Fruit fly (Drosophila melanogaster) whole organism, embryonic: ENCODE results near the gene CG13408.

Experiments
- Adf1 ChIP-seq: fragments of 200-800 bp; sonication (Bioruptor generic); IDR thresholded peaks from 2 replicates; pipeline ENCODE4 v1.3.6; 2022; ENCODE audit warnings: missing biosample characterization, missing genetic modification characterization
- Atf3 ChIP-seq: fragments of 200-800 bp; sonication (Bioruptor generic); optimal IDR thresholded peaks from 3 replicates; lab custom pipeline; 2016; ENCODE audit warnings: missing biosample characterization, missing genetic modification characterization
- Atf6 ChIP-seq: fragments of 200-800 bp; sonication (Bioruptor generic); IDR thresholded peaks from 2 replicates; pipeline ENCODE4 v1.3.6; 2022; ENCODE audit warnings: missing biosample characterization, missing genetic modification characterization
- Bgb ChIP-seq: fragments of 200-800 bp; sonication (Bioruptor generic); IDR thresholded peaks from 2 replicates; pipeline ENCODE4 v1.3.6; 2022; ENCODE audit warnings: missing biosample characterization, missing genetic modification characterization; ENCODE audit not compliant: partially characterized antibody
- BtbVII ChIP-seq: fragments of 200-800 bp; sonication (Bioruptor generic); optimal IDR thresholded peaks from 3 replicates; lab custom pipeline; 2017; ENCODE audit warnings: missing biosample characterization, mild to moderate bottlenecking, missing genetic modification characterization
- CG10147 ChIP-seq: fragments of 200-800 bp; sonication (Bioruptor generic); optimal IDR thresholded peaks from 2 replicates; lab custom pipeline; 2019; ENCODE audit warnings: missing biosample characterization, mild to moderate bottlenecking, missing genetic modification characterization, moderate library complexity
- CG1024 ChIP-seq: fragments of 200-800 bp; sonication (Bioruptor generic); IDR thresholded peaks from 2 replicates; pipeline ENCODE4 v1.3.6; 2022; ENCODE audit warnings: missing biosample characterization, missing genetic modification characterization
- CG11504 ChIP-seq: fragments of 200-800 bp; sonication (Bioruptor generic); optimal IDR thresholded peaks from 3 replicates; lab custom pipeline; 2019; ENCODE audit warnings: missing biosample characterization, mild to moderate bottlenecking, missing genetic modification characterization, moderate library complexity
- CG13123 ChIP-seq: fragments of 200-800 bp; sonication (Bioruptor generic); optimal IDR thresholded peaks from 2 replicates; lab custom pipeline; 2016; ENCODE audit warnings: missing biosample characterization, missing genetic modification characterization
- CG15514 ChIP-seq: fragments of 200-800 bp; sonication (Bioruptor generic); optimal IDR thresholded peaks from 3 replicates; lab custom pipeline; 2017; ENCODE audit warnings: missing biosample characterization, missing genetic modification characterization, mild to moderate bottlenecking, moderate library complexity, missing genetic modification reagents
- CG17612 ChIP-seq: fragments of 200-800 bp; sonication (Bioruptor generic); IDR thresholded peaks from 2 replicates; pipeline ENCODE4 v1.3.6; 2022; ENCODE audit warnings: missing biosample characterization, missing genetic modification characterization
- CG18011 ChIP-seq: fragments of 200-800 bp; sonication (Bioruptor generic); optimal IDR thresholded peaks from 2 replicates; lab custom pipeline; 2017; ENCODE audit warnings: missing biosample characterization, missing genetic modification characterization, mild to moderate bottlenecking, moderate library complexity, missing genotype
- CG18599 ChIP-seq: fragments of 200-800 bp; sonication (Bioruptor generic); optimal IDR thresholded peaks from 3 replicates; lab custom pipeline; 2017; ENCODE audit warnings: missing biosample characterization, missing genetic modification characterization, mild to moderate bottlenecking, moderate library complexity, missing genetic modification reagents
- CG18764 ChIP-seq: fragments of 200-800 bp; sonication (Bioruptor generic); optimal IDR thresholded peaks from 3 replicates; lab custom pipeline; 2016; ENCODE audit warnings: missing biosample characterization, missing genetic modification characterization
- CG2120 ChIP-seq: fragments of 200-800 bp; sonication (Bioruptor generic); optimal IDR thresholded peaks from 3 replicates; lab custom pipeline; 2016; ENCODE audit warnings: missing biosample characterization, missing genetic modification characterization
- CG2199 ChIP-seq: fragments of 200-800 bp; sonication (Bioruptor generic); IDR thresholded peaks from 3 replicates; pipeline ENCODE4 v1.3.6; 2022; ENCODE audit warnings: missing biosample characterization, missing genetic modification characterization
- CG2202 ChIP-seq: fragments of 200-800 bp; sonication (Bioruptor generic); optimal IDR thresholded peaks from 2 replicates; lab custom pipeline; 2018; ENCODE audit warnings: missing biosample characterization, mild to moderate bottlenecking, missing genetic modification characterization
- CG2678 ChIP-seq: fragments of 200-800 bp; sonication (Bioruptor generic); optimal IDR thresholded peaks from 3 replicates; lab custom pipeline; 2019; ENCODE audit warnings: missing biosample characterization, mild to moderate bottlenecking, missing genetic modification characterization, moderate library complexity
- CG31441 ChIP-seq: fragments of 200-800 bp; sonication (Bioruptor generic); IDR thresholded peaks from 2 replicates; pipeline ENCODE4 v1.3.6; 2022; ENCODE audit warnings: missing biosample characterization, missing genetic modification characterization
- CG3281 ChIP-seq: fragments of 200-800 bp; sonication (Bioruptor generic); optimal IDR thresholded peaks from 3 replicates; lab custom pipeline; 2017; ENCODE audit warnings: missing biosample characterization, mild to moderate bottlenecking, missing genetic modification characterization
- CG33213 ChIP-seq: fragments of 200-800 bp; sonication (Bioruptor generic); optimal IDR thresholded peaks from 3 replicates; lab custom pipeline; 2016; ENCODE audit warnings: missing biosample characterization, missing genetic modification characterization
- CG4730 ChIP-seq: fragments of 200-800 bp; sonication (Bioruptor generic); IDR thresholded peaks from 2 replicates; pipeline ENCODE4 v1.3.6; 2022; ENCODE audit warnings: missing biosample characterization, missing genetic modification characterization
- CG4854 ChIP-seq: fragments of 200-800 bp; sonication (Bioruptor generic); optimal IDR thresholded peaks from 2 replicates; lab custom pipeline; 2016; ENCODE audit warnings: missing biosample characterization, missing genetic modification characterization, inconsistent platforms
- CG6683 ChIP-seq: fragments of 200-800 bp; sonication (Bioruptor generic); optimal IDR thresholded peaks from 2 replicates; lab custom pipeline; 2017; ENCODE audit warnings: missing biosample characterization, mild to moderate bottlenecking, missing genetic modification characterization, missing genetic modification reagents
- CG7839 ChIP-seq: fragments of 200-800 bp; sonication (Bioruptor generic); optimal IDR thresholded peaks from 3 replicates; lab custom pipeline; 2018; ENCODE audit warnings: missing biosample characterization, mild to moderate bottlenecking, missing genetic modification characterization, moderate library complexity
- Fer1 ChIP-seq: fragments of 200-800 bp; sonication (Bioruptor generic); optimal IDR thresholded peaks from 2 replicates; lab custom pipeline; 2017; ENCODE audit warnings: missing biosample characterization, mild to moderate bottlenecking, missing genetic modification characterization
- Hmr ChIP-seq: fragments of 200-800 bp; sonication (Bioruptor generic); optimal IDR thresholded peaks from 3 replicates; lab custom pipeline; 2017; ENCODE audit warnings: mild to moderate bottlenecking, missing biosample characterization, missing genetic modification reagents, missing genetic modification characterization
- Meics ChIP-seq: fragments of 200-800 bp; sonication (Bioruptor generic); optimal IDR thresholded peaks from 2 replicates; lab custom pipeline; 2017; ENCODE audit warnings: missing biosample characterization, mild to moderate bottlenecking, missing genetic modification characterization
- Nf-YB ChIP-seq: fragments of 200-800 bp; sonication (Bioruptor generic); optimal IDR thresholded peaks from 3 replicates; lab custom pipeline; 2019; ENCODE audit warnings: missing biosample characterization, mild to moderate bottlenecking, missing genetic modification characterization, moderate library complexity
- NfI ChIP-seq: fragments of 200-800 bp; sonication (Bioruptor generic); optimal IDR thresholded peaks from 3 replicates; lab custom pipeline; 2018; ENCODE audit warnings: missing biosample characterization, mild to moderate bottlenecking, missing genetic modification characterization, moderate library complexity
- PHDP ChIP-seq: fragments of 200-800 bp; sonication (Bioruptor generic); optimal IDR thresholded peaks from 3 replicates; lab custom pipeline; 2018; ENCODE audit warnings: missing biosample characterization, mild to moderate bottlenecking, missing genetic modification characterization, moderate library complexity
- Side ChIP-seq: fragments of 200-800 bp; sonication (Bioruptor generic); optimal IDR thresholded peaks from 2 replicates; lab custom pipeline; 2016; ENCODE audit warnings: missing biosample characterization, missing genetic modification characterization
- Spps ChIP-seq: fragments of 200-800 bp; sonication (Bioruptor generic); optimal IDR thresholded peaks from 2 replicates; lab custom pipeline; 2018; ENCODE audit warnings: missing biosample characterization, mild to moderate bottlenecking, missing genetic modification characterization
- Xrp1 ChIP-seq: fragments of 200-800 bp; sonication (Bioruptor generic); IDR thresholded peaks from 2 replicates; pipeline ENCODE4 v1.3.6; 2022; ENCODE audit warnings: missing biosample characterization, missing genetic modification characterization
- ase ChIP-seq: fragments of 200-800 bp; sonication (Bioruptor generic); IDR thresholded peaks from 3 replicates; pipeline ENCODE4 v1.3.6; 2022; ENCODE audit warnings: missing biosample characterization, missing genetic modification characterization
- caup ChIP-seq: fragments of 200-800 bp; sonication (Bioruptor generic); optimal IDR thresholded peaks from 3 replicates; lab custom pipeline; 2017; ENCODE audit warnings: missing biosample characterization, mild to moderate bottlenecking, missing genetic modification characterization, moderate library complexity; ENCODE audit not compliant: severe bottlenecking
- chm ChIP-seq: fragments of 200-800 bp; sonication (Bioruptor generic); IDR thresholded peaks from 2 replicates; pipeline ENCODE4 v1.3.6; 2022; ENCODE audit warnings: missing biosample characterization, missing genetic modification characterization
- da ChIP-seq: fragments of 200-800 bp; sonication (Bioruptor generic); optimal IDR thresholded peaks from 2 replicates; lab custom pipeline; 2016; ENCODE audit warnings: missing biosample characterization, missing genetic modification characterization
- dm ChIP-seq: fragments of 200-800 bp; sonication (Bioruptor generic); optimal IDR thresholded peaks from 3 replicates; lab custom pipeline; 2016; ENCODE audit warnings: missing biosample characterization, missing genetic modification characterization
- exex ChIP-seq: fragments of 200-800 bp; sonication (Bioruptor generic); optimal IDR thresholded peaks from 4 replicates; lab custom pipeline; 2018; ENCODE audit warnings: missing biosample characterization, mild to moderate bottlenecking, missing genetic modification characterization, moderate library complexity
- fd96Cb ChIP-seq: fragments of 200-800 bp; sonication (Bioruptor generic); optimal IDR thresholded peaks from 2 replicates; lab custom pipeline; 2018; ENCODE audit warnings: missing biosample characterization, mild to moderate bottlenecking, missing genetic modification characterization, moderate library complexity
- hbn ChIP-seq: fragments of 200-800 bp; sonication (Bioruptor generic); IDR thresholded peaks from 2 replicates; pipeline ENCODE4 v1.3.6; 2022; ENCODE audit warnings: missing biosample characterization, missing genetic modification characterization; ENCODE audit not compliant: partially characterized antibody
- her ChIP-seq: fragments of 200-800 bp; sonication (Bioruptor generic); optimal IDR thresholded peaks from 2 replicates; lab custom pipeline; 2016; ENCODE audit warnings: missing biosample characterization, missing genetic modification characterization
- hth ChIP-seq: fragments of >200 bp; optimal IDR thresholded peaks from 2 replicates; lab custom pipeline; 2017; ENCODE audit warnings: inconsistent platforms
- lab ChIP-seq: fragments of 200-800 bp; sonication (Bioruptor generic); optimal IDR thresholded peaks from 3 replicates; lab custom pipeline; 2017; ENCODE audit warnings: missing biosample characterization, missing genetic modification characterization, mild to moderate bottlenecking, moderate library complexity, missing genetic modification reagents
- oc ChIP-seq: fragments of 200-800 bp; sonication (Bioruptor generic); optimal IDR thresholded peaks from 2 replicates; lab custom pipeline; 2018; ENCODE audit warnings: missing biosample characterization, mild to moderate bottlenecking, missing genetic modification characterization, moderate library complexity
- stwl ChIP-seq: fragments of 200-800 bp; sonication (Bioruptor generic); optimal IDR thresholded peaks from 3 replicates; lab custom pipeline; 2018; ENCODE audit warnings: missing biosample characterization, mild to moderate bottlenecking, missing genetic modification characterization, moderate library complexity
- vnd ChIP-seq: fragments of 200-800 bp; sonication (Bioruptor generic); IDR thresholded peaks from 3 replicates; pipeline ENCODE4 v1.3.6; 2022; ENCODE audit warnings: missing biosample characterization, missing genetic modification characterization; ENCODE audit not compliant: partially characterized antibody
- wdn ChIP-seq: fragments of 200-800 bp; sonication (Bioruptor generic); IDR thresholded peaks from 2 replicates; pipeline ENCODE4 v1.3.6; 2022; ENCODE audit warnings: missing biosample characterization, missing genetic modification characterization

CG13408 gene

dm6 chr3R:22053740-22054139, 26.4 kb upstream of the CG13408 start (continued):
- TF ChIP-seq Nf-YB (peak; percentile 93), da (no peak)

- TF ChIP-seq CG18011 (GFP tag; lab: Kevin White, UChicago) (no peak), CG3281 (GFP tag; lab: Kevin White, UChicago) (peak; percentile 56), exex (tag; lab: Kevin White, UChicago) (no peak), CG1024 (GFP tag; lab: Robert Waterston, UW) (no peak), CG2678 (tag; lab: Kevin White, UChicago) (peak; percentile 25), oc (tag; lab: Kevin White, UChicago) (no peak), Atf3 (no peak), CG2120 (GFP tag; lab: Kevin White, UChicago) (peak; percentile 20), CG13123 (GFP tag; lab: Kevin White, UChicago) (no peak), CG18764 (GFP tag; lab: Kevin White, UChicago) (no peak), dm (GFP tag; lab: Kevin White, UChicago) (no peak), CG18599 (GFP tag; lab: Kevin White, UChicago) (peak; percentile 24), lab (GFP tag; lab: Kevin White, UChicago) (peak; percentile 42), CG6683 (GFP tag; lab: Kevin White, UChicago) (no peak), Meics (peak; percentile 46), Hmr (GFP tag; lab: Kevin White, UChicago) (peak; percentile 25), wdn (GFP tag; lab: Robert Waterston, UW) (no peak), CG7839 (tag; lab: Kevin White, UChicago) (no peak), NfI (GFP tag; lab: Kevin White, UChicago) (no peak), caup (peak; percentile 68), Bgb (GFP tag; lab: Robert Waterston, UW) (no peak), BtbVII (GFP tag; lab: Kevin White, UChicago) (peak; percentile 54), vnd (no peak), Fer1 (peak; percentile 39), PHDP (peak; percentile 21), CG10147 (GFP tag; lab: Kevin White, UChicago) (peak; percentile 4), CG11504 (tag; lab: Kevin White, UChicago) (no peak), CG15514 (GFP tag; lab: Kevin White, UChicago) (peak; percentile 1), CG33213 (GFP tag; lab: Kevin White, UChicago) (no peak)
These were observed 23.1 kb upstream of the CG13408 start for dm6 chr3R:22057083-22057482.

- no peak for TF ChIP-seq her (GFP tag; lab: Kevin White, UChicago)
- no peak for TF ChIP-seq CG4854 (GFP tag; lab: Kevin White, UChicago)
- TF ChIP-seq chm (GFP tag; lab: Robert Waterston, UW), result peak; percentile 38; the same call in 1 of the 2 replicates
- TF ChIP-seq Adf1 (GFP tag; lab: Robert Waterston, UW), result no peak
- peak; percentile 33 for TF ChIP-seq stwl (tag; lab: Kevin White, UChicago)
- no peak for TF ChIP-seq hbn (GFP tag; lab: Robert Waterston, UW)
- TF ChIP-seq Bgb (GFP tag; lab: Robert Waterston, UW), result no peak
- no peak for TF ChIP-seq ase (GFP tag; lab: Robert Waterston, UW)
- no peak for TF ChIP-seq CG17612 (GFP tag; lab: Robert Waterston, UW)
- 0 out of 3 replicates have a peak, but pooled peaks have one; percentile 46 for TF ChIP-seq CG2199 (GFP tag; lab: Robert Waterston, UW)
- no peak for TF ChIP-seq fd96Cb (tag; lab: Kevin White, UChicago)
- TF ChIP-seq Atf6 (GFP tag; lab: Robert Waterston, UW), result no peak
- TF ChIP-seq CG31441 (GFP tag; lab: Robert Waterston, UW), result no peak
- TF ChIP-seq Fer1, result no peak
- TF ChIP-seq hth (lab: Kevin White, UChicago), result no peak
- no peak for TF ChIP-seq CG4730 (GFP tag; lab: Robert Waterston, UW)
- peak; percentile 16 for TF ChIP-seq Spps (tag; lab: Kevin White, UChicago)
- TF ChIP-seq Xrp1, result 0 out of 2 replicates have a peak, but pooled peaks have one; percentile 14
- no peak for TF ChIP-seq Side (GFP tag; lab: Kevin White, UChicago)
- peak; percentile 14 for TF ChIP-seq CG2202
These were observed 13.7 kb upstream of the CG13408 start for dm6 chr3R:22066440-22066839.
